Worm (Caenorhabditis elegans) whole organism, L4 larva: ENCODE results near the gene R05A10.7.
A peak's percentile ranks its signal among the peaks of the same experiment; 100 is the strongest.

Experiments used
- F10B5.3 ChIP-seq: sonication (generic microtip); optimal IDR thresholded peaks from 2 replicates; lab custom pipeline; 2016; ENCODE audit warnings: mild to moderate bottlenecking, missing genetic modification characterization, missing compliant biosample characterization
- R02D3.7 ChIP-seq: fragments of 150-350 bp; sonication (generic microtip); optimal IDR thresholded peaks from 3 replicates; lab custom pipeline; 2014; ENCODE audit warnings: missing biosample characterization, missing genetic modification characterization
- Y105C5A.15 ChIP-seq: fragments of 200-800 bp; sonication (Bioruptor generic); IDR thresholded peaks from 2 replicates; pipeline ENCODE4 v1.3.6; 2022; ENCODE audit warnings: missing genetic modification characterization, missing compliant biosample characterization
- Y48G9A.11 ChIP-seq: fragments of 200-800 bp; sonication (Bioruptor generic); IDR thresholded peaks from 2 replicates; pipeline ENCODE4 v1.3.6; 2022; ENCODE audit warnings: missing genetic modification reagents, missing genetic modification characterization, missing compliant biosample characterization
- aha-1 ChIP-seq: fragments of 150-350 bp; peaks from one replicate; lab custom pipeline; 2014; ENCODE audit warnings: missing biosample characterization, missing genetic modification characterization
- aly-2 ChIP-seq: sonication (generic microtip); optimal IDR thresholded peaks from 2 replicates; lab custom pipeline; 2018; ENCODE audit warnings: missing biosample characterization, missing genetic modification characterization
- arid-1 ChIP-seq: fragments of 200-800 bp; sonication (Bioruptor generic); conservative IDR thresholded peaks from 2 replicates; pipeline ENCODE4 v1.3.6; 2022; ENCODE audit warnings: missing genetic modification reagents, missing genetic modification characterization, missing compliant biosample characterization
- ceh-62 ChIP-seq: sonication (generic microtip); optimal IDR thresholded peaks from 2 replicates; lab custom pipeline; 2017; ENCODE audit warnings: missing biosample characterization, missing genetic modification characterization
- ces-1 ChIP-seq: fragments of 150-350 bp; sonication (generic microtip); optimal IDR thresholded peaks from 4 replicates; lab custom pipeline; 2014; ENCODE audit warnings: missing biosample characterization, missing genetic modification reagents, missing genetic modification characterization
- daf-12 ChIP-seq: fragments of 150-350 bp; optimal IDR thresholded peaks from 2 replicates; lab custom pipeline; 2014; ENCODE audit warnings: missing biosample characterization, missing genetic modification reagents, missing genetic modification characterization
- daf-8 ChIP-seq: fragments of 200-800 bp; sonication (Bioruptor generic); IDR thresholded peaks from 2 replicates; pipeline ENCODE4 v1.3.6; 2022; ENCODE audit warnings: missing genetic modification characterization, missing compliant biosample characterization
- dpl-1 ChIP-seq: fragments of 150-350 bp; optimal IDR thresholded peaks from 2 replicates; lab custom pipeline; 2014; ENCODE audit warnings: missing biosample characterization, missing genetic modification reagents, missing genetic modification characterization
- egl-43 ChIP-seq: fragments of 200-800 bp; sonication (Bioruptor generic); IDR thresholded peaks from 2 replicates; pipeline ENCODE4 v1.3.6; 2022; ENCODE audit warnings: missing genetic modification reagents, missing genetic modification characterization, missing compliant biosample characterization
- gei-8 ChIP-seq: fragments of 200-800 bp; sonication (Bioruptor generic); optimal IDR thresholded peaks from 2 replicates; lab custom pipeline; 2018; ENCODE audit warnings: mild to moderate bottlenecking, missing genetic modification characterization, missing compliant biosample characterization
- hlh-11 ChIP-seq: fragments of 200-800 bp; sonication (Bioruptor generic); optimal IDR thresholded peaks from 2 replicates; lab custom pipeline; 2018; ENCODE audit warnings: mild to moderate bottlenecking, missing genetic modification characterization, missing compliant biosample characterization
- mdt-29 ChIP-seq: fragments of 200-800 bp; sonication (Bioruptor generic); IDR thresholded peaks from 2 replicates; pipeline ENCODE4 v1.3.6; 2022; ENCODE audit warnings: missing genetic modification reagents, missing genetic modification characterization, missing compliant biosample characterization
- mep-1 ChIP-seq: fragments of 150-350 bp; sonication (generic microtip); optimal IDR thresholded peaks from 3 replicates; lab custom pipeline; 2014; ENCODE audit warnings: missing biosample characterization, missing genetic modification characterization
- nhr-102 ChIP-seq: sonication (generic microtip); optimal IDR thresholded peaks from 2 replicates; lab custom pipeline; 2016; ENCODE audit warnings: mild to moderate bottlenecking, missing genetic modification characterization, moderate library complexity, missing compliant biosample characterization
- nhr-111 ChIP-seq: fragments of 200-800 bp; sonication (Bioruptor generic); optimal IDR thresholded peaks from 2 replicates; lab custom pipeline; 2018; ENCODE audit warnings: mild to moderate bottlenecking, missing genetic modification characterization, missing compliant biosample characterization
- nhr-42 ChIP-seq: fragments of 200-800 bp; sonication (Bioruptor generic); IDR thresholded peaks from 2 replicates; pipeline ENCODE4 v1.3.6; 2022; ENCODE audit warnings: missing genetic modification characterization, missing compliant biosample characterization
- nhr-6 ChIP-seq: fragments of 150-350 bp; optimal IDR thresholded peaks from 2 replicates; lab custom pipeline; 2014; ENCODE audit warnings: missing biosample characterization, missing genetic modification characterization
- nhr-76 ChIP-seq: fragments of 150-350 bp; optimal IDR thresholded peaks from 2 replicates; lab custom pipeline; 2014; ENCODE audit warnings: missing biosample characterization, missing genetic modification characterization
- nhr-77 ChIP-seq: fragments of 150-350 bp; optimal IDR thresholded peaks from 2 replicates; lab custom pipeline; 2014; ENCODE audit warnings: missing biosample characterization, missing genetic modification characterization
- pha-4 ChIP-seq, 2 experiments: fragments of 150-350 bp in 1 of 2; fragments of 200-800 bp in 1 of 2; sonication (Bioruptor generic) in 1 of 2; IDR thresholded peaks in 1 of 2; optimal IDR thresholded peaks in 1 of 2; 2 replicates each; pipeline versions ENCODE4 v1.3.6 to Lab custom; 2014 to 2022; ENCODE audit warnings: missing genetic modification characterization in 2 of 2, missing genetic modification reagents in 2 of 2, missing biosample characterization in 1 of 2, missing compliant biosample characterization in 1 of 2
- sdz-12 ChIP-seq: fragments of 200-800 bp; sonication (Bioruptor generic); optimal IDR thresholded peaks from 2 replicates; lab custom pipeline; 2018; ENCODE audit warnings: mild to moderate bottlenecking, missing genetic modification characterization, missing compliant biosample characterization
- set-16 ChIP-seq: fragments of 200-800 bp; sonication (Bioruptor generic); IDR thresholded peaks from 2 replicates; pipeline ENCODE4 v1.3.6; 2022; ENCODE audit warnings: missing genetic modification reagents, missing genetic modification characterization, missing compliant biosample characterization
- snpc-4 ChIP-seq: fragments of 150-350 bp; optimal IDR thresholded peaks from 2 replicates; lab custom pipeline; 2014; ENCODE audit warnings: missing biosample characterization, missing genetic modification characterization
- spr-1 ChIP-seq: sonication (generic microtip); optimal IDR thresholded peaks from 2 replicates; lab custom pipeline; 2016; ENCODE audit warnings: mild to moderate bottlenecking, missing genetic modification characterization, missing compliant biosample characterization
- spr-3 ChIP-seq: fragments of 200-800 bp; sonication (Bioruptor generic); optimal IDR thresholded peaks from 2 replicates; lab custom pipeline; 2018; ENCODE audit warnings: mild to moderate bottlenecking, missing genetic modification characterization, missing compliant biosample characterization
- unc-62 ChIP-seq, 3 experiments: fragments of 150-350 bp in 1 of 3; sonication (generic microtip); optimal IDR thresholded peaks in 2 of 3; peaks in 1 of 3; 1 replicate in 1 of 3; 2 replicates in 2 of 3; lab custom pipeline; 2014 to 2017; ENCODE audit warnings: missing biosample characterization in 3 of 3, missing genetic modification characterization in 3 of 3, missing genetic modification reagents in 3 of 3, missing genotype in 1 of 3
- zfp-2 ChIP-seq: sonication (generic microtip); optimal IDR thresholded peaks from 2 replicates; lab custom pipeline; 2016; ENCODE audit warnings: mild to moderate bottlenecking, missing genetic modification characterization, missing compliant biosample characterization
- zip-11 ChIP-seq: fragments of 200-800 bp; sonication (Bioruptor generic); IDR thresholded peaks from 2 replicates; pipeline ENCODE4 v1.3.6; 2022; ENCODE audit warnings: missing genetic modification characterization, missing compliant biosample characterization
- ztf-11 ChIP-seq: fragments of 150-350 bp; optimal IDR thresholded peaks from 2 replicates; lab custom pipeline; 2014; ENCODE audit warnings: missing biosample characterization, missing genetic modification characterization

Gene R05A10.7

ce11 chrIV:14172181-14172580 is 9.5 kb upstream of the R05A10.7 start, which contains the start of gene R05A10.4 (continued):
- no peak for TF ChIP-seq nhr-42 (GFP tag; lab: Robert Waterston, UW)
- TF ChIP-seq, all 104 proteins: peak for 0

ce11 chrIV:14165476-14165875 is 2.8 kb upstream of the R05A10.7 start, which contains the start of gene R05A10.6:
Gene R05A10.6, plus strand, starts transcription at chrIV:14165776.
- TF ChIP-seq nhr-102 (tag; lab: Kevin White, UChicago) (no peak), daf-12 (tag; lab: Kevin White, UChicago) (no peak), aly-2 (no peak), set-16 (GFP tag; lab: Robert Waterston, UW) (no peak), arid-1 (no peak), spr-3 (GFP tag; lab: Kevin White, UChicago) (no peak), mdt-29 (no peak), F10B5.3 (tag; lab: Kevin White, UChicago) (no peak), nhr-42 (GFP tag; lab: Robert Waterston, UW) (no peak), gei-8 (GFP tag; lab: Kevin White, UChicago) (no peak), daf-8 (GFP tag; lab: Robert Waterston, UW) (no peak), ces-1 (no peak), Y105C5A.15 (GFP tag; lab: Robert Waterston, UW) (no peak), sdz-12 (GFP tag; lab: Kevin White, UChicago) (no peak), ceh-62 (tag; lab: Kevin White, UChicago) (no peak), egl-43 (GFP tag; lab: Robert Waterston, UW) (no peak), dpl-1 (GFP tag; lab: Kevin White, UChicago) (no peak), pha-4 (GFP tag; IDR thresholded peaks at IDR 0.05; lab: Robert Waterston, UW) (no peak), pha-4 (tag; optimal IDR thresholded peaks at IDR 0.05; lab: Kevin White, UChicago) (no peak)
- TF ChIP-seq, all 104 proteins: peak for 0

- TF ChIP-seq unc-62 (GFP tag; optimal IDR thresholded peaks at IDR 0.05 in 1 of 2; lab: Kevin White, UChicago) (peak in 1 of 2 experiments; percentile 88), unc-62 (tag; optimal IDR thresholded peaks at IDR 0.05; lab: Kevin White, UChicago) (no peak), nhr-6 (no peak), spr-1 (no peak), aha-1 (peak; percentile 52)
Observed at ce11 chrIV:14164109-14164508, 1.4 kb upstream of the R05A10.7 start.

ce11 chrIV:14158086-14158485 is 4.6 kb downstream of the R05A10.7 start, which contains the start of gene R05A10.8:
Gene R05A10.8, minus strand, starts transcription at chrIV:14158186.
- TF ChIP-seq zfp-2 (no peak), ztf-11 (tag; lab: Kevin White, UChicago) (no peak), nhr-76 (tag; lab: Kevin White, UChicago) (no peak), Y48G9A.11 (GFP tag; lab: Robert Waterston, UW) (no peak)

ce11 chrIV:14153261-14153660 is 9.4 kb downstream of the R05A10.7 start, which contains the start of gene oac-38:
Gene oac-38, minus strand, starts transcription at chrIV:14153361.
- TF ChIP-seq hlh-11 (tag; lab: Kevin White, UChicago) (no peak), nhr-77 (no peak), R02D3.7 (tag; lab: Kevin White, UChicago) (no peak), zip-11 (GFP tag; lab: Robert Waterston, UW) (no peak)
- TF ChIP-seq, all 104 proteins: peak for 0

ce11 chrIV:14145594-14145993 is 17.1 kb downstream of the R05A10.7 start, which contains the start of gene oac-37:
Gene oac-37, plus strand, starts transcription at chrIV:14145894.
- TF ChIP-seq nhr-111 (GFP tag; lab: Kevin White, UChicago) (no peak), nhr-42 (GFP tag; lab: Robert Waterston, UW) (no peak), mep-1 (tag; lab: Kevin White, UChicago) (no peak), snpc-4 (tag; lab: Kevin White, UChicago) (no peak)
